Worm (Caenorhabditis elegans) whole organism, L1 larva: ENCODE measurements around the gene gst-22.

Experiments
- lin-13 ChIP-seq: fragments of 150-350 bp; optimal IDR thresholded peaks from 2 replicates; lab custom pipeline; 2014; ENCODE audit warnings: missing biosample characterization, missing genetic modification reagents, missing genetic modification characterization
- nhr-12 ChIP-seq: sonication (generic microtip); optimal IDR thresholded peaks from 2 replicates; lab custom pipeline; 2017; ENCODE audit warnings: missing biosample characterization, missing genetic modification characterization
- nhr-47 ChIP-seq: sonication (generic microtip); optimal IDR thresholded peaks from 2 replicates; lab custom pipeline; 2016; ENCODE audit warnings: mild to moderate bottlenecking, missing genetic modification characterization, moderate library complexity, missing compliant biosample characterization
- snpc-4 ChIP-seq: fragments of 150-350 bp; optimal IDR thresholded peaks from 2 replicates; lab custom pipeline; 2014; ENCODE audit warnings: missing biosample characterization, missing genetic modification characterization
- unc-62 ChIP-seq: fragments of 150-350 bp; optimal IDR thresholded peaks from 2 replicates; lab custom pipeline; 2014; ENCODE audit warnings: missing biosample characterization, missing genetic modification reagents, missing genetic modification characterization
- zag-1 ChIP-seq: fragments of 150-350 bp; optimal IDR thresholded peaks from 2 replicates; lab custom pipeline; 2014; ENCODE audit warnings: missing biosample characterization, missing genetic modification characterization

DNA sequence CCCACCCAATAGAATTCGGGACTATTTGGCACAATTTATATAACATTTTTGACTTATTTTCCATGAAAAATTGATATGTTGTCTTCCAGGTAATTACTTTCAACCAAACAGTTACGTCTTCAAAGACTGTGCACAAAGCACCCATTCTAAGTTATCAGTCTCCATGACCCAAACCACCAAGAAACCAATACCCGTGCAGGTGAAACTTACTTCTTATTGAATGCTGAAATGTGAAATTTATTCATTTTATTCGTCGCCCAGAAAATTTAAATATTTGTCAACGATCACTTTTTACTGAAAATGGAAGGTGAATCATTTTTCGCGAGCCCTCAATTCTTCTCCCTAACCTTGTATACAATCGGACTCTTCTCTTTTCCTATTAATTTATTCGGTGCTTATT is 41.6 kb downstream of the gst-22 start, which contains the start of gene srh-281:
- TF ChIP-seq zag-1 (tag; lab: Kevin White, UChicago) (no peak), nhr-47 (tag; lab: Kevin White, UChicago) (no peak), lin-13 (GFP tag; lab: Kevin White, UChicago) (no peak), nhr-12 (tag; lab: Kevin White, UChicago) (no peak), snpc-4 (tag; lab: Kevin White, UChicago) (no peak), unc-62 (GFP tag; lab: Kevin White, UChicago) (no peak)
